Worm (Caenorhabditis elegans) whole organism, L1 larva: ENCODE data around the gene srz-67.

Experiments
- aha-1 ChIP-seq: fragments of 150-350 bp; optimal IDR thresholded peaks from 2 replicates; lab custom pipeline; 2014; ENCODE audit warnings: missing biosample characterization, missing genetic modification characterization
- alr-1 ChIP-seq: fragments of 200-800 bp; sonication (Bioruptor generic); optimal IDR thresholded peaks from 2 replicates; lab custom pipeline; 2018; ENCODE audit warnings: borderline replicate concordance, mild to moderate bottlenecking, missing genetic modification characterization, missing compliant biosample characterization
- aly-2 ChIP-seq: fragments of 150-350 bp; optimal IDR thresholded peaks from 2 replicates; lab custom pipeline; 2014; ENCODE audit warnings: missing biosample characterization, missing genetic modification characterization
- blmp-1 ChIP-seq: fragments of 150-350 bp; optimal IDR thresholded peaks from 2 replicates; lab custom pipeline; 2014; ENCODE audit warnings: missing biosample characterization, missing genetic modification characterization
- ceh-82 ChIP-seq, 3 experiments: fragments of 150-350 bp in 1 of 3; sonication (generic microtip) in 2 of 3; optimal IDR thresholded peaks; 2 replicates each; lab custom pipeline; 2014 to 2017; ENCODE audit warnings: missing biosample characterization in 3 of 3, missing genetic modification characterization in 3 of 3
- hlh-4 ChIP-seq: sonication (generic microtip); optimal IDR thresholded peaks from 2 replicates; lab custom pipeline; 2016; ENCODE audit warnings: mild to moderate bottlenecking, missing genetic modification characterization, missing compliant biosample characterization
- lin-39 ChIP-seq: fragments of 150-350 bp; optimal IDR thresholded peaks from 2 replicates; lab custom pipeline; 2014; ENCODE audit warnings: missing biosample characterization, missing genetic modification reagents, missing genetic modification characterization
- mdl-1 ChIP-seq, 2 experiments: fragments of 150-350 bp; optimal IDR thresholded peaks; 2 replicates each; lab custom pipeline; 2014 to 2017; ENCODE audit warnings: missing biosample characterization in 2 of 2, missing genetic modification characterization in 2 of 2, inconsistent platforms in 1 of 2
- tbx-2 ChIP-seq: sonication (generic microtip); optimal IDR thresholded peaks from 2 replicates; lab custom pipeline; 2016; ENCODE audit warnings: missing genetic modification characterization, missing compliant biosample characterization
- unc-62 ChIP-seq: fragments of 150-350 bp; optimal IDR thresholded peaks from 2 replicates; lab custom pipeline; 2014; ENCODE audit warnings: missing biosample characterization, missing genetic modification reagents, missing genetic modification characterization
- unc-86 ChIP-seq: sonication (generic microtip); optimal IDR thresholded peaks from 2 replicates; lab custom pipeline; 2016; ENCODE audit warnings: missing genetic modification characterization, missing compliant biosample characterization

- TF ChIP-seq mdl-1 (tag; optimal IDR thresholded peaks at IDR 0.05; lab: Kevin White, UChicago) (no peak), unc-86 (tag; lab: Kevin White, UChicago) (no peak), alr-1 (tag; lab: Kevin White, UChicago) (no peak), hlh-4 (tag; lab: Kevin White, UChicago) (no peak), unc-62 (GFP tag; lab: Kevin White, UChicago) (no peak), tbx-2 (tag; lab: Kevin White, UChicago) (no peak), ceh-82 (tag; optimal IDR thresholded peaks at IDR 0.05; lab: Kevin White, UChicago) (no peak), aha-1 (tag; lab: Kevin White, UChicago) (no peak), aly-2 (tag; lab: Kevin White, UChicago) (no peak), blmp-1 (tag; lab: Kevin White, UChicago) (no peak), lin-39 (tag; lab: Kevin White, UChicago) (no peak)
Measured at ce11 chrII:3262504-3262903, 25.6 kb upstream of the srz-67 start, which contains the start of gene F02E11.2.
